Worm (Caenorhabditis elegans) whole organism, L4 larva: ENCODE results near the gene F10G2.2.
A peak's percentile ranks its signal among the peaks of the same experiment; 100 is the strongest.

ENCODE experiments used
- F49E8.2 ChIP-seq: sonication (generic microtip); optimal IDR thresholded peaks from 2 replicates; lab custom pipeline; 2016; ENCODE audit warnings: missing compliant biosample characterization, mild to moderate bottlenecking, missing genetic modification characterization, borderline replicate concordance
- Y48G9A.11 ChIP-seq: fragments of 200-800 bp; sonication (Bioruptor generic); IDR thresholded peaks from 2 replicates; pipeline ENCODE4 v1.3.6; 2022; ENCODE audit warnings: missing genetic modification reagents, missing genetic modification characterization, missing compliant biosample characterization
- Y75B8A.6 ChIP-seq: fragments of 200-800 bp; sonication (Bioruptor generic); IDR thresholded peaks from 2 replicates; pipeline ENCODE4 v1.3.6; 2022; ENCODE audit warnings: missing genetic modification reagents, missing genetic modification characterization, missing compliant biosample characterization
- ZK337.2 ChIP-seq: fragments of 200-800 bp; sonication (Bioruptor generic); IDR thresholded peaks from 2 replicates; pipeline ENCODE4 v1.3.6; 2022; ENCODE audit warnings: missing genetic modification reagents, missing genetic modification characterization, missing compliant biosample characterization
- arid-1 ChIP-seq: fragments of 200-800 bp; sonication (Bioruptor generic); conservative IDR thresholded peaks from 2 replicates; pipeline ENCODE4 v1.3.6; 2022; ENCODE audit warnings: missing genetic modification reagents, missing genetic modification characterization, missing compliant biosample characterization
- attf-4 ChIP-seq: sonication (generic microtip); optimal IDR thresholded peaks from 3 replicates; lab custom pipeline; 2017; ENCODE audit warnings: missing biosample characterization, missing genetic modification characterization
- ceh-44 ChIP-seq: fragments of 200-800 bp; sonication (Bioruptor generic); IDR thresholded peaks from 2 replicates; pipeline ENCODE4 v1.3.6; 2022; ENCODE audit warnings: missing genetic modification reagents, missing genetic modification characterization, missing compliant biosample characterization
- cey-2 ChIP-seq: sonication (generic microtip); optimal IDR thresholded peaks from 3 replicates; lab custom pipeline; 2017; ENCODE audit warnings: missing genetic modification characterization, mild to moderate bottlenecking, missing compliant biosample characterization, antibody characterized with exemption, borderline replicate concordance; ENCODE audit not compliant: insufficient read depth
- duxl-1 ChIP-seq: sonication (generic microtip); optimal IDR thresholded peaks from 2 replicates; lab custom pipeline; 2016; ENCODE audit warnings: mild to moderate bottlenecking, missing genetic modification characterization, moderate library complexity, missing compliant biosample characterization; ENCODE audit not compliant: poor library complexity
- egl-27 ChIP-seq: sonication (generic microtip); optimal IDR thresholded peaks from 3 replicates; lab custom pipeline; 2017; ENCODE audit warnings: missing biosample characterization, missing genetic modification reagents, missing genetic modification characterization
- fkh-10 ChIP-seq: fragments of 150-350 bp; optimal IDR thresholded peaks from 2 replicates; lab custom pipeline; 2014; ENCODE audit warnings: missing biosample characterization, missing genetic modification reagents, missing genetic modification characterization
- gei-8 ChIP-seq: fragments of 200-800 bp; sonication (Bioruptor generic); optimal IDR thresholded peaks from 2 replicates; lab custom pipeline; 2018; ENCODE audit warnings: mild to moderate bottlenecking, missing genetic modification characterization, missing compliant biosample characterization
- hlh-30 ChIP-seq: sonication (generic microtip); optimal IDR thresholded peaks from 2 replicates; lab custom pipeline; 2017; ENCODE audit warnings: antibody characterized with exemption, mild to moderate bottlenecking, missing genetic modification characterization, missing compliant biosample characterization; ENCODE audit not compliant: insufficient read depth
- jun-1 ChIP-seq: fragments of 150-350 bp; optimal IDR thresholded peaks from 2 replicates; lab custom pipeline; 2014; ENCODE audit warnings: missing biosample characterization, missing genetic modification reagents, missing genetic modification characterization
- lin-13 ChIP-seq: fragments of 150-350 bp; optimal IDR thresholded peaks from 2 replicates; lab custom pipeline; 2014; ENCODE audit warnings: missing biosample characterization, missing genetic modification reagents, missing genetic modification characterization
- lin-39 ChIP-seq: fragments of 150-350 bp; optimal IDR thresholded peaks from 2 replicates; lab custom pipeline; 2014; ENCODE audit warnings: missing biosample characterization, missing genetic modification reagents, missing genetic modification characterization
- mdt-29 ChIP-seq: fragments of 200-800 bp; sonication (Bioruptor generic); IDR thresholded peaks from 2 replicates; pipeline ENCODE4 v1.3.6; 2022; ENCODE audit warnings: missing genetic modification reagents, missing genetic modification characterization, missing compliant biosample characterization
- mep-1 ChIP-seq: fragments of 150-350 bp; sonication (generic microtip); optimal IDR thresholded peaks from 3 replicates; lab custom pipeline; 2014; ENCODE audit warnings: missing biosample characterization, missing genetic modification characterization
- mxl-2 ChIP-seq: fragments of 200-800 bp; sonication (Bioruptor generic); conservative IDR thresholded peaks from 2 replicates; pipeline ENCODE4 v1.3.6; 2022; ENCODE audit warnings: missing genetic modification reagents, missing genetic modification characterization, missing compliant biosample characterization
- nhr-102 ChIP-seq: sonication (generic microtip); optimal IDR thresholded peaks from 2 replicates; lab custom pipeline; 2016; ENCODE audit warnings: mild to moderate bottlenecking, missing genetic modification characterization, moderate library complexity, missing compliant biosample characterization
- nhr-42 ChIP-seq: fragments of 200-800 bp; sonication (Bioruptor generic); IDR thresholded peaks from 2 replicates; pipeline ENCODE4 v1.3.6; 2022; ENCODE audit warnings: missing genetic modification characterization, missing compliant biosample characterization
- nhr-48 ChIP-seq: sonication (generic microtip); optimal IDR thresholded peaks from 2 replicates; lab custom pipeline; 2016; ENCODE audit warnings: mild to moderate bottlenecking, missing genetic modification characterization, missing compliant biosample characterization
- nhr-6 ChIP-seq: fragments of 150-350 bp; optimal IDR thresholded peaks from 2 replicates; lab custom pipeline; 2014; ENCODE audit warnings: missing biosample characterization, missing genetic modification characterization
- pha-4 ChIP-seq, 2 experiments: fragments of 150-350 bp in 1 of 2; fragments of 200-800 bp in 1 of 2; sonication (Bioruptor generic) in 1 of 2; IDR thresholded peaks in 1 of 2; optimal IDR thresholded peaks in 1 of 2; 2 replicates each; pipeline versions ENCODE4 v1.3.6 to Lab custom; 2014 to 2022; ENCODE audit warnings: missing genetic modification characterization in 2 of 2, missing genetic modification reagents in 2 of 2, missing biosample characterization in 1 of 2, missing compliant biosample characterization in 1 of 2
- rbr-2 ChIP-seq: sonication (generic microtip); optimal IDR thresholded peaks from 2 replicates; lab custom pipeline; 2016; ENCODE audit warnings: missing genotype, missing genetic modification characterization, missing compliant biosample characterization
- skn-1 ChIP-seq: fragments of 150-350 bp; optimal IDR thresholded peaks from 2 replicates; lab custom pipeline; 2014; ENCODE audit warnings: missing biosample characterization, missing genetic modification characterization
- snpc-4 ChIP-seq: fragments of 150-350 bp; optimal IDR thresholded peaks from 2 replicates; lab custom pipeline; 2014; ENCODE audit warnings: missing biosample characterization, missing genetic modification characterization
- spr-1 ChIP-seq: sonication (generic microtip); optimal IDR thresholded peaks from 2 replicates; lab custom pipeline; 2016; ENCODE audit warnings: mild to moderate bottlenecking, missing genetic modification characterization, missing compliant biosample characterization
- spr-3 ChIP-seq: fragments of 200-800 bp; sonication (Bioruptor generic); optimal IDR thresholded peaks from 2 replicates; lab custom pipeline; 2018; ENCODE audit warnings: mild to moderate bottlenecking, missing genetic modification characterization, missing compliant biosample characterization
- unc-62 ChIP-seq, 3 experiments: fragments of 150-350 bp in 1 of 3; sonication (generic microtip); optimal IDR thresholded peaks in 2 of 3; peaks in 1 of 3; 1 replicate in 1 of 3; 2 replicates in 2 of 3; lab custom pipeline; 2014 to 2017; ENCODE audit warnings: missing biosample characterization in 3 of 3, missing genetic modification characterization in 3 of 3, missing genetic modification reagents in 3 of 3, missing genotype in 1 of 3
- zfp-2 ChIP-seq: sonication (generic microtip); optimal IDR thresholded peaks from 2 replicates; lab custom pipeline; 2016; ENCODE audit warnings: mild to moderate bottlenecking, missing genetic modification characterization, missing compliant biosample characterization
- zfp-3 ChIP-seq: fragments of 200-800 bp; sonication (Bioruptor generic); conservative IDR thresholded peaks from 2 replicates; pipeline ENCODE4 v1.3.6; 2022; ENCODE audit warnings: missing genetic modification reagents, missing genetic modification characterization, missing compliant biosample characterization
- zip-11 ChIP-seq: fragments of 200-800 bp; sonication (Bioruptor generic); IDR thresholded peaks from 2 replicates; pipeline ENCODE4 v1.3.6; 2022; ENCODE audit warnings: missing genetic modification characterization, missing compliant biosample characterization
- ztf-7 ChIP-seq: fragments of 150-350 bp; optimal IDR thresholded peaks from 2 replicates; lab custom pipeline; 2014; ENCODE audit warnings: missing biosample characterization, missing genetic modification characterization

The F10G2.2 gene

DNA sequence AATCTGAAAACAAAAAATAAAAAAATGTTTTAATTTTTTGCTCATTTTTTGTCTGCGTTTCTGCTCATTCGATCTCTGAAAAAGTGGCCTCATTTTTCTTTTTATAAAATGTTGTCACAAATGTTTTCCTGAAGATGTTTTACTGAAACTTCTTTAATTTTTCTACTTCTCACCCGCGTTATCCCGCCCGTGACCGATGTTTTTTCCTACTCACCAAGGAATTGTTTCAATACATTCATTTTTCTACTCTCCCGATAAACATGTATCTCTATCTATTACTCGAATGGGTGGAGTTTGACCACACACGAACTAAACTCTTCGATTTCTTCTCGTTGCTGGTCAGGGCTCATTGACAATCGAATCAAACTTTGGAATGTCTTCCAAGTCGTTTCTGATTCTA lies at the start of gene F10G2.2:
F10G2.2 (plus strand) TSS at position 301 of the 400 bp plus-strand sequence.
- TF ChIP-seq lin-13 (GFP tag; lab: Kevin White, UChicago) (no peak), fkh-10 (GFP tag; lab: Kevin White, UChicago) (no peak), ZK337.2 (no peak), attf-4 (tag; lab: Kevin White, UChicago) (no peak), nhr-48 (tag; lab: Kevin White, UChicago) (no peak), gei-8 (GFP tag; lab: Kevin White, UChicago) (no peak), ceh-44 (no peak), snpc-4 (tag; lab: Kevin White, UChicago) (no peak), pha-4 (GFP tag; IDR thresholded peaks at IDR 0.05; lab: Robert Waterston, UW) (no peak), pha-4 (tag; optimal IDR thresholded peaks at IDR 0.05; lab: Kevin White, UChicago) (no peak), nhr-42 (GFP tag; lab: Robert Waterston, UW) (no peak), skn-1 (tag; lab: Kevin White, UChicago) (no peak), nhr-102 (tag; lab: Kevin White, UChicago) (no peak), rbr-2 (no peak), egl-27 (no peak), hlh-30 (no peak), ztf-7 (tag; lab: Kevin White, UChicago) (no peak), lin-39 (tag; lab: Kevin White, UChicago) (no peak), mep-1 (tag; lab: Kevin White, UChicago) (no peak), zfp-2 (tag; lab: Kevin White, UChicago) (no peak)

DNA sequence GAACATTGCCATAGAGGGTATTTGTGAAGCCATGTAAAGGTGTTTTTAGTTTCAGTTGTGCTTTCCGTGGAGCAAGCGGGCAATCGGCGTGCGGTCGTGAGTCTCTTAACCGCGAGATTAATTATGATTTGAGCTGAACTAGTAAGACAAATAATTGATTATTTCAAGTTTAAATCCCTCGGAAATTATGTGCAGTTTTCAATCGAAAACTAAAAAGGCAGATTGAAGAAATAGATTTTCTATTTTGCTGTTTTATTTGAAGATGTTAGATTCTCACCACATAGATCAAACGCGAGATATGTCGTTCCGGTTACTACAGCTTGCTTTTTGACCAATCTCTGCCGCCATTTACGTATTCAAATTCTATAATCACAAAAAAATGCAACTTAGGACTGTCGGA lies 48.9 kb upstream of the F10G2.2 start, which contains the start of gene C13A2.3:
C13A2.3 (plus strand) TSS at position 301 of the 400 bp plus-strand sequence.
- TF ChIP-seq F49E8.2 (no peak), spr-1 (tag; lab: Kevin White, UChicago) (no peak), fkh-10 (GFP tag; lab: Kevin White, UChicago) (no peak), unc-62 (GFP tag; optimal IDR thresholded peaks at IDR 0.05 in 1 of 2; lab: Kevin White, UChicago) (peak in 1 of 2 experiments; percentile 28), unc-62 (tag; optimal IDR thresholded peaks at IDR 0.05; lab: Kevin White, UChicago) (no peak)

DNA sequence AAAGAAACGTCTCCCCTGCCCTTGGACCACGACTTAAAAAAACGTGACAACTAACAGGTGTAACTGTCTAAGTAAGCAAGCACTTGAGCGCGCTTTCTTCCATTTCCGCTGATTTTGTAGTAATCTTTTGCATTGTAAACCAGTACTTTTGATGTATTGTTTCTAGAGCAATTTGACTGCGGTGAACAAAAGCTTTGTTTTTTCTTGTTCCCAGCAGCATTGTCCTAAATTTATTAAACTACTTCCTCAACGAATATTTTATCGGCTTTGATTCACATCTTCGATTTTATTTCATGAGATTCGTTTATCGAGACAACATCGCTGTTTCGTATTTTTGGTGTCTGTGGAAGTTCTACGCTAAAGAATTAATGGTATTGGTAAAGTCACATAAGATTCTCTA lies 42.3 kb upstream of the F10G2.2 start, which contains the start of gene C13A2.1:
C13A2.1 (plus strand) TSS at position 301 of the 400 bp plus-strand sequence.
- no peak for TF ChIP-seq mdt-29
- TF ChIP-seq nhr-6 (tag; lab: Kevin White, UChicago): no peak
- TF ChIP-seq mxl-2 (GFP tag; lab: Robert Waterston, UW): no peak
- TF ChIP-seq zip-11 (GFP tag; lab: Robert Waterston, UW): no peak
- no peak for TF ChIP-seq nhr-102 (tag; lab: Kevin White, UChicago)
- no peak for TF ChIP-seq jun-1
- TF ChIP-seq, all 104 proteins: peak for 0

- TF ChIP-seq zfp-3 (no peak), hlh-30 (no peak), cey-2 (tag; lab: Kevin White, UChicago) (no peak)
Observed at ce11 chrV:7295270-7295669, 35.7 kb upstream of the F10G2.2 start, which contains the start of gene F07G11.4. Gene F07G11.4 (minus strand): TSS chrV:7295370.

- TF ChIP-seq arid-1: no peak
- TF ChIP-seq Y75B8A.6 (GFP tag; lab: Robert Waterston, UW): no peak
- TF ChIP-seq duxl-1 (tag; lab: Kevin White, UChicago): no peak
- no peak for TF ChIP-seq Y48G9A.11 (GFP tag; lab: Robert Waterston, UW)
- TF ChIP-seq spr-3 (GFP tag; lab: Kevin White, UChicago): no peak
Observed at ce11 chrV:7297263-7297662, 33.7 kb upstream of the F10G2.2 start, which contains the start of gene srj-32. Gene srj-32 (minus strand): TSS chrV:7297363.
